Fruit fly (Drosophila melanogaster) whole organism, embryonic: ENCODE measurements around the gene CG31174.
A peak's percentile ranks its signal among the peaks of the same experiment; 100 is the strongest.

Source experiments
- Atf6 ChIP-seq: fragments of 200-800 bp; sonication (Bioruptor generic); IDR thresholded peaks from 2 replicates; pipeline ENCODE4 v1.3.6; 2022; ENCODE audit warnings: missing biosample characterization, missing genetic modification characterization
- CG10209 ChIP-seq: fragments of 200-800 bp; sonication (Bioruptor generic); optimal IDR thresholded peaks from 3 replicates; lab custom pipeline; 2017; ENCODE audit warnings: missing biosample characterization, mild to moderate bottlenecking, missing genetic modification characterization, missing genetic modification reagents
- CG1024 ChIP-seq: fragments of 200-800 bp; sonication (Bioruptor generic); IDR thresholded peaks from 2 replicates; pipeline ENCODE4 v1.3.6; 2022; ENCODE audit warnings: missing biosample characterization, missing genetic modification characterization
- CG10321 ChIP-seq: fragments of 200-800 bp; sonication (Bioruptor generic); IDR thresholded peaks from 2 replicates; pipeline ENCODE4 v1.3.6; 2022; ENCODE audit warnings: missing biosample characterization, missing genetic modification characterization
- CG11456 ChIP-seq: fragments of 200-800 bp; sonication (Bioruptor generic); IDR thresholded peaks from 3 replicates; pipeline ENCODE4 v1.3.6; 2022; ENCODE audit warnings: missing biosample characterization, missing genetic modification characterization
- CG12155 ChIP-seq: fragments of 200-800 bp; sonication (Bioruptor generic); optimal IDR thresholded peaks from 3 replicates; lab custom pipeline; 2016; ENCODE audit warnings: missing biosample characterization, missing genetic modification characterization
- CG12236 ChIP-seq: fragments of 200-800 bp; sonication (Bioruptor generic); optimal IDR thresholded peaks from 2 replicates; lab custom pipeline; 2016; ENCODE audit warnings: missing biosample characterization, missing genetic modification characterization
- CG12659 ChIP-seq: fragments of 200-800 bp; sonication (Bioruptor generic); optimal IDR thresholded peaks from 3 replicates; lab custom pipeline; 2017; ENCODE audit warnings: mild to moderate bottlenecking, missing biosample characterization, missing genetic modification reagents, missing genetic modification characterization
- CG12744 ChIP-seq: fragments of 200-800 bp; sonication (Bioruptor generic); optimal IDR thresholded peaks from 2 replicates; lab custom pipeline; 2016; ENCODE audit warnings: missing biosample characterization, missing genetic modification characterization
- CG13424 ChIP-seq: fragments of 200-800 bp; sonication (Bioruptor generic); optimal IDR thresholded peaks from 2 replicates; lab custom pipeline; 2019; ENCODE audit warnings: missing biosample characterization, mild to moderate bottlenecking, missing genetic modification characterization, moderate library complexity
- CG16863 ChIP-seq: fragments of 200-800 bp; sonication (Bioruptor generic); optimal IDR thresholded peaks from 3 replicates; lab custom pipeline; 2016; ENCODE audit warnings: missing biosample characterization, missing genetic modification characterization
- CG30403 ChIP-seq: fragments of 200-800 bp; sonication (Bioruptor generic); optimal IDR thresholded peaks from 3 replicates; lab custom pipeline; 2016; ENCODE audit warnings: missing biosample characterization, missing genetic modification characterization
- CG30431 ChIP-seq: fragments of 200-800 bp; sonication (Bioruptor generic); optimal IDR thresholded peaks from 2 replicates; lab custom pipeline; 2017; ENCODE audit warnings: missing biosample characterization, missing genetic modification characterization
- CG31224 ChIP-seq: fragments of 200-800 bp; sonication (Bioruptor generic); IDR thresholded peaks from 2 replicates; pipeline ENCODE4 v1.3.6; 2022; ENCODE audit warnings: missing biosample characterization, missing genetic modification characterization
- CG4360 ChIP-seq: fragments of 200-800 bp; sonication (Bioruptor generic); IDR thresholded peaks from 2 replicates; pipeline ENCODE4 v1.3.6; 2022; ENCODE audit warnings: missing biosample characterization, missing genetic modification characterization
- CG6683 ChIP-seq: fragments of 200-800 bp; sonication (Bioruptor generic); optimal IDR thresholded peaks from 2 replicates; lab custom pipeline; 2017; ENCODE audit warnings: missing biosample characterization, mild to moderate bottlenecking, missing genetic modification characterization, missing genetic modification reagents
- CG7963 ChIP-seq: fragments of 200-800 bp; sonication (Bioruptor generic); IDR thresholded peaks from 3 replicates; pipeline ENCODE4 v1.3.6; 2022; ENCODE audit warnings: missing biosample characterization, missing genetic modification characterization; ENCODE audit not compliant: partially characterized antibody
- CG8089 ChIP-seq: fragments of 200-800 bp; sonication (Bioruptor generic); optimal IDR thresholded peaks from 3 replicates; lab custom pipeline; 2016; ENCODE audit warnings: missing biosample characterization, missing genetic modification characterization
- CG9215 ChIP-seq: fragments of 200-800 bp; sonication (Bioruptor generic); IDR thresholded peaks from 2 replicates; pipeline ENCODE4 v1.3.6; 2022; ENCODE audit warnings: missing biosample characterization, missing genetic modification characterization
- CG9876 ChIP-seq: fragments of 200-800 bp; sonication (Bioruptor generic); optimal IDR thresholded peaks from 2 replicates; lab custom pipeline; 2016; ENCODE audit warnings: missing biosample characterization, missing genetic modification characterization
- HLH4C ChIP-seq: fragments of 200-800 bp; sonication (Bioruptor generic); IDR thresholded peaks from 3 replicates; pipeline ENCODE4 v1.3.6; 2022; ENCODE audit warnings: missing biosample characterization, missing genetic modification characterization; ENCODE audit not compliant: partially characterized antibody
- NC2α ChIP-seq: fragments of 200-800 bp; sonication (Bioruptor generic); optimal IDR thresholded peaks from 2 replicates; lab custom pipeline; 2016; ENCODE audit warnings: missing biosample characterization, missing genetic modification characterization
- Optix ChIP-seq: fragments of 200-800 bp; sonication (Bioruptor generic); IDR thresholded peaks from 3 replicates; pipeline ENCODE4 v1.3.6; 2022; ENCODE audit warnings: missing biosample characterization, missing genetic modification characterization
- Ssrp ChIP-seq: fragments of 200-800 bp; sonication (Bioruptor generic); optimal IDR thresholded peaks from 2 replicates; lab custom pipeline; 2018; ENCODE audit warnings: missing biosample characterization, mild to moderate bottlenecking, missing genetic modification characterization, moderate library complexity
- TFAM ChIP-seq: fragments of 200-800 bp; sonication (Bioruptor generic); optimal IDR thresholded peaks from 2 replicates; lab custom pipeline; 2017; ENCODE audit warnings: missing biosample characterization, missing genetic modification characterization, inconsistent platforms
- Xrp1 ChIP-seq: fragments of 200-800 bp; sonication (Bioruptor generic); IDR thresholded peaks from 2 replicates; pipeline ENCODE4 v1.3.6; 2022; ENCODE audit warnings: missing biosample characterization, missing genetic modification characterization
- bigmax ChIP-seq: fragments of 200-800 bp; sonication (Bioruptor generic); optimal IDR thresholded peaks from 2 replicates; lab custom pipeline; 2018; ENCODE audit warnings: missing biosample characterization, mild to moderate bottlenecking, missing genetic modification characterization
- bsh ChIP-seq, 2 experiments: fragments of 200-800 bp; sonication (Bioruptor generic); optimal IDR thresholded peaks; 2 replicates each; lab custom pipeline; 2017 to 2018; ENCODE audit warnings: mild to moderate bottlenecking in 2 of 2, missing biosample characterization in 2 of 2, missing genetic modification characterization in 2 of 2, moderate library complexity in 1 of 2
- btn ChIP-seq: fragments of 200-800 bp; sonication (Bioruptor generic); optimal IDR thresholded peaks from 2 replicates; lab custom pipeline; 2016; ENCODE audit warnings: missing biosample characterization, missing genetic modification characterization
- chif ChIP-seq, 2 experiments: fragments of 200-800 bp; sonication (Bioruptor generic); optimal IDR thresholded peaks; 3 replicates each; lab custom pipeline; 2016; ENCODE audit warnings: missing biosample characterization in 2 of 2, missing genetic modification characterization in 2 of 2
- gce ChIP-seq: fragments of 200-800 bp; sonication (Bioruptor generic); IDR thresholded peaks from 3 replicates; pipeline ENCODE4 v1.3.6; 2022; ENCODE audit warnings: missing biosample characterization, missing genetic modification characterization
- hb ChIP-seq: fragments of 200-800 bp; sonication (Bioruptor generic); IDR thresholded peaks from 3 replicates; pipeline ENCODE4 v1.3.6; 2022; ENCODE audit warnings: missing biosample characterization, missing genetic modification characterization; ENCODE audit not compliant: partially characterized antibody
- kay ChIP-seq: fragments of 200-800 bp; sonication (Bioruptor generic); optimal IDR thresholded peaks from 2 replicates; lab custom pipeline; 2016; ENCODE audit warnings: missing biosample characterization, missing genetic modification characterization
- nom ChIP-seq: fragments of 200-800 bp; sonication (Bioruptor generic); optimal IDR thresholded peaks from 2 replicates; lab custom pipeline; 2017; ENCODE audit warnings: missing biosample characterization, missing genetic modification characterization, mild to moderate bottlenecking, moderate library complexity, missing genetic modification reagents
- org-1 ChIP-seq: fragments of 200-800 bp; sonication (Bioruptor generic); optimal IDR thresholded peaks from 2 replicates; lab custom pipeline; 2017; ENCODE audit warnings: missing biosample characterization, missing genetic modification characterization
- otp ChIP-seq: fragments of 200-800 bp; sonication (Bioruptor generic); IDR thresholded peaks from 3 replicates; pipeline ENCODE4, ENCODE4 v1.3.6; 2022; ENCODE audit warnings: missing biosample characterization, missing genetic modification characterization
- sim ChIP-seq: fragments of 200-800 bp; sonication (Bioruptor generic); IDR thresholded peaks from 2 replicates; pipeline ENCODE4 v1.3.6; 2022; ENCODE audit warnings: missing biosample characterization, missing genetic modification characterization
- slou ChIP-seq: fragments of 200-800 bp; sonication (Bioruptor generic); optimal IDR thresholded peaks from 3 replicates; lab custom pipeline; 2016; ENCODE audit warnings: missing biosample characterization, missing genetic modification characterization
- sob ChIP-seq: fragments of 200-800 bp; sonication (Bioruptor generic); IDR thresholded peaks from 2 replicates; pipeline ENCODE4 v1.3.6; 2022; ENCODE audit warnings: missing biosample characterization, missing genetic modification characterization
- tll ChIP-seq, 2 experiments: fragments of 200-800 bp in 1 of 2; fragments of >200 bp in 1 of 2; sonication (Bioruptor generic) in 1 of 2; optimal IDR thresholded peaks; 2 replicates each; lab custom pipeline; 2017 to 2019; ENCODE audit warnings: missing biosample characterization in 2 of 2, missing genetic modification characterization in 2 of 2, mild to moderate bottlenecking in 1 of 2, moderate library complexity in 1 of 2
- z ChIP-seq: fragments of 200-800 bp; sonication (Bioruptor generic); IDR thresholded peaks from 3 replicates; pipeline ENCODE4 v1.3.6; 2022; ENCODE audit warnings: missing biosample characterization, missing genetic modification characterization

CG31174 gene

DNA sequence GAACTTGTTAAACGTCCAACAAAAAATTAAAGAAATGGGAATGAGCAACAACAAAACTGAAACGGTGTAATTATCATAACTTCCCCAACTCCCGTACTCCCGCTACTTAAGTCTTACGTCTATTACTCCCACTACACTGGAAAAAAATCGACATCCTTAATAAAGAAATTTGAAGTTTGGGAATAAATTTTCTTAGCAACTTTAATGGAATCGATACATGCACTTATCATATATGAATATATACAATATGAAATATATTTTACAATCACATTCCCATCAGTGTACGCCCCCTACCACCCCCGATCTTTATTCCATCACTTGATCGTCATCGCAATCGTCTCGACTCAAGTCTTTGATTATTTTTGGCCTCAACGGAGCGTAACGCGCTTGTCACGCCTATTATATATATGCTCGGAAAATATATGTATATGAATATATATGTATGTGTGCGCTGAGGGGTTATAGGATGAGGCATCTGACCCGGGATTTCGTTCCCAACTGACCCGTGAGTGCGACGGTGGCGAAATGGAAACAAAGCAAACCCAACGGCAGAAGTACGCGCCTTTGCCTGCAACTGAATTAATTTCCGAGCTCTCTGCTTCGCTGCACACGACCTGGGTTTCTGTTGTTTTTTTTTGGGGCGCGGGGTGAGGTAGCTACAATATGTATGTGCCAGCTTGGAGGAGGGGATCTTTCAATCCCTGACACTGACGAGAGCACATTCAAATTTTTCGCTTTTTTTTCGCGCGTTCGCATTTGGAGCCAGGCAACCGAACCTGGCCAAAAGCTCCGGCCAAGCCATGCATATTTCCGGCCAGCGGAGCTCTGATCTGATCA is 34.9 kb downstream of the CG31174 start (continued):
- TF ChIP-seq CG16863 (GFP tag; lab: Kevin White, UChicago): no peak
- no peak for TF ChIP-seq CG6683 (GFP tag; lab: Kevin White, UChicago)
- no peak for TF ChIP-seq nom (GFP tag; lab: Kevin White, UChicago)
- no peak for TF ChIP-seq kay (GFP tag; lab: Kevin White, UChicago)
- TF ChIP-seq sob (GFP tag; lab: Robert Waterston, UW): no peak
- peak; percentile 28 for TF ChIP-seq org-1
- no peak for TF ChIP-seq hb (GFP tag; lab: Robert Waterston, UW)
- TF ChIP-seq gce (GFP tag; lab: Robert Waterston, UW): no peak
- no peak for TF ChIP-seq bigmax (GFP tag; lab: Kevin White, UChicago)
- TF ChIP-seq HLH4C (GFP tag; lab: Robert Waterston, UW): no peak
- no peak for TF ChIP-seq CG11456
- peak; percentile 5 for TF ChIP-seq CG30403 (GFP tag; lab: Kevin White, UChicago)
- TF ChIP-seq Xrp1 (GFP tag; lab: Robert Waterston, UW): peak; percentile 69
- TF ChIP-seq CG10321 (GFP tag; lab: Robert Waterston, UW): no peak
- TF ChIP-seq CG12236: no peak
- TF ChIP-seq bsh (GFP tag; optimal IDR thresholded peaks at IDR 0.05; lab: Kevin White, UChicago): peak in 1 of 2 experiments; percentile 78
- TF ChIP-seq CG12659: peak; percentile 15
- TF ChIP-seq CG4360 (GFP tag; lab: Robert Waterston, UW): peak; percentile 9; the same call in 1 of the 2 replicates
- TF ChIP-seq CG9215: no peak
- no peak for TF ChIP-seq CG9876
- TF ChIP-seq btn (GFP tag; lab: Kevin White, UChicago): no peak
- peak; percentile 44 for TF ChIP-seq CG10209 (GFP tag; lab: Kevin White, UChicago)
- TF ChIP-seq CG12155 (GFP tag; lab: Kevin White, UChicago): no peak
- no peak for TF ChIP-seq TFAM (GFP tag; lab: Kevin White, UChicago)
- TF ChIP-seq CG7963 (GFP tag; lab: Robert Waterston, UW): no peak
- no peak for TF ChIP-seq Atf6 (GFP tag; lab: Robert Waterston, UW)
- no peak for TF ChIP-seq sim (GFP tag; lab: Robert Waterston, UW)
- TF ChIP-seq chif (GFP tag; optimal IDR thresholded peaks at IDR 0.05; lab: Kevin White, UChicago): no peak
- no peak for TF ChIP-seq NC2α (GFP tag; lab: Kevin White, UChicago)
- TF ChIP-seq CG13424 (tag; lab: Kevin White, UChicago): peak; percentile 37
- no peak for TF ChIP-seq CG12744 (GFP tag; lab: Kevin White, UChicago)
- no peak for TF ChIP-seq CG8089 (GFP tag; lab: Kevin White, UChicago)
- no peak for TF ChIP-seq Optix (GFP tag; lab: Robert Waterston, UW)
- TF ChIP-seq slou: no peak
- TF ChIP-seq CG30431 (GFP tag; lab: Kevin White, UChicago): no peak
- TF ChIP-seq otp (GFP tag; lab: Robert Waterston, UW): no peak
- no peak for TF ChIP-seq tll (GFP tag; optimal IDR thresholded peaks at IDR 0.05; lab: Kevin White, UChicago)
- TF ChIP-seq CG31224 (GFP tag; lab: Robert Waterston, UW): no peak
- TF ChIP-seq Ssrp (tag; lab: Kevin White, UChicago): peak; percentile 55

DNA sequence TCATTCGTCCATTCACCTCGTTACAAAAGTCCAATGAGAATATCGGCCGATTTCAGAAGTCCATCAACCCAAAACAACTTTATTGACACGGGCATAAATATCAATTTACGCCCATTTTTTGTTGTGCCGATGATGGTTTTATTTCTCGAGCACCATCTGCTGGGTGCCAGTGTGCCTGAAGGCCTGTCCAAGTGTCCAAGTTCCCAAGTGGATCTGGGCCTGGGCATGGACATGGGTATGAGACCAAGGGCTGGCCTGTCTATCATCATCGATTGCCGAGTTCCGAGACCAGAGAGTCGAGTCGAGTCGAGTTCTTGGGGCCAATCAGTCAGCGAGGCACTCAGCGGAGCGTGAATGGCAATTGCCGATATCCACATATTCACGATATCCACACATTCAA is 37.1 kb downstream of the CG31174 start, which contains the start of gene Gr93a:
Gene Gr93a, plus strand, starts transcription at position 301 of the 400 bp plus-strand sequence.
- no peak for TF ChIP-seq CG1024 (GFP tag; lab: Robert Waterston, UW)
- TF ChIP-seq z (GFP tag; lab: Robert Waterston, UW): peak; percentile 65; the same call in 2 of the 3 replicates
- TF ChIP-seq, all 482 proteins: peak for 1
